Fruit fly (Drosophila melanogaster): ENCODE data around the gene Non2.

Gene Non2

DNA sequence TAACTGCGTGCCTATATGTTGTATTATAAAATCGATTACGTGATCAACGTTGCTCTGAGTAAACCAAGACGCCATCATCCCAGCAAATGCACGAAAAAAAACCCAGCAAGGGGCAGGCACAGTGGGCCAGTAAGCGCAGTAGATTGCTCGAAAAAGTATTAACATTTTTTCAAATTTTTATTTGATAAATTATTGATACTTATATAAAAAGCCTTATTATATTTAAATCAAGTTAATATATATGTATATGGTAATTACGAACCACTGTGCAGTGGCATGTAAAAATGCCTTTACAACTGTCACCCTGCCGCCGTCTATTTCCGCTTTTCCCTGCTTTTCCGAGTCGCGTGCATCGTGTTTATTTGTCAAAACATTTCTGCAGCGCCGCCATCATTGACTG is 39.8 kb upstream of the Non2 start (continued):
- TF ChIP-seq CG10209 (GFP tag; optimal IDR thresholded peaks at IDR 0.05) = peak; percentile 14
- no peak for TF ChIP-seq cato (GFP tag; optimal IDR thresholded peaks at IDR 0.05; ENCODE audit: borderline replicate concordance)
- no peak for TF ChIP-seq amos (GFP tag; IDR thresholded peaks at IDR 0.05; ENCODE audit: partially characterized antibody)
- TF ChIP-seq bbx (GFP tag; IDR thresholded peaks at IDR 0.05; ENCODE audit: partially characterized antibody) = no peak
- TF ChIP-seq tx (GFP tag; optimal IDR thresholded peaks at IDR 0.05) = no peak
- TF ChIP-seq Fer2 (tag; optimal IDR thresholded peaks at IDR 0.05) = no peak
- TF ChIP-seq CG33557 (GFP tag; optimal IDR thresholded peaks at IDR 0.05) = no peak
- TF ChIP-seq Dref (GFP tag; IDR thresholded peaks at IDR 0.05) = 0 out of 2 replicates have a peak, but pooled peaks have one; percentile 15
- TF ChIP-seq CG18262 (tag; optimal IDR thresholded peaks at IDR 0.05) = no peak
- no peak for TF ChIP-seq CG12104 (GFP tag; optimal IDR thresholded peaks at IDR 0.05)
- peak; percentile 55; the same call in 1 of the 3 replicates for TF ChIP-seq CG11093 (GFP tag; IDR thresholded peaks at IDR 0.05)
- peak; percentile 40 for TF ChIP-seq bcd (GFP tag; optimal IDR thresholded peaks at IDR 0.05)
- TF ChIP-seq CG1602 (GFP tag; optimal IDR thresholded peaks at IDR 0.05) = no peak
- TF ChIP-seq Chrac-16 (GFP tag; optimal IDR thresholded peaks at IDR 0.05) = no peak
- TF ChIP-seq gcm (GFP tag; optimal IDR thresholded peaks at IDR 0.05) = no peak
- no peak for TF ChIP-seq slp2 (GFP tag; optimal IDR thresholded peaks at IDR 0.05)
- peak; percentile 72 for TF ChIP-seq row (GFP tag; IDR thresholded peaks at IDR 0.05)
- no peak for TF ChIP-seq ato (GFP tag; IDR thresholded peaks at IDR 0.05; ENCODE audit: partially characterized antibody)
- TF ChIP-seq CG17568 (GFP tag; optimal IDR thresholded peaks at IDR 0.05) = no peak
- peak; percentile 66 for TF ChIP-seq HLH3B (GFP tag; IDR thresholded peaks at IDR 0.05)
- TF ChIP-seq CG11085 (GFP tag; IDR thresholded peaks at IDR 0.05) = peak; percentile 26; the same call in 1 of the 2 replicates
- TF ChIP-seq CG13894 (tag; optimal IDR thresholded peaks at IDR 0.05) = no peak
- no peak; the same call in 1 of the 2 replicates for TF ChIP-seq CG31441 (GFP tag; IDR thresholded peaks at IDR 0.05)
- TF ChIP-seq Ravus (GFP tag; IDR thresholded peaks at IDR 0.05) = peak; percentile 3; the same call in 1 of the 2 replicates
- TF ChIP-seq knrl (GFP tag; IDR thresholded peaks at IDR 0.05; ENCODE audit: partially characterized antibody) = no peak
- TF ChIP-seq Max (GFP tag; optimal IDR thresholded peaks at IDR 0.05) = no peak
- TF ChIP-seq Mes4 (GFP tag; optimal IDR thresholded peaks at IDR 0.05) = no peak
- no peak for TF ChIP-seq CG3163 (GFP tag; optimal IDR thresholded peaks at IDR 0.05)
- TF ChIP-seq nmo (GFP tag; optimal IDR thresholded peaks at IDR 0.05) = peak; percentile 44
- TF ChIP-seq CG12659 (GFP tag; optimal IDR thresholded peaks at IDR 0.05) = no peak
- TF ChIP-seq CG16815 (GFP tag; optimal IDR thresholded peaks at IDR 0.05) = peak; percentile 14
- peak; percentile 54; the same call in 1 of the 2 replicates for TF ChIP-seq CG10321 (GFP tag; IDR thresholded peaks at IDR 0.05)
- TF ChIP-seq vnd (GFP tag; IDR thresholded peaks at IDR 0.05; ENCODE audit: partially characterized antibody) = no peak
- TF ChIP-seq Myb (GFP tag; optimal IDR thresholded peaks at IDR 0.05) = no peak
- no peak for TF ChIP-seq en (GFP tag; optimal IDR thresholded peaks at IDR 0.05)
- no peak for TF ChIP-seq Dip3 (GFP tag; optimal IDR thresholded peaks at IDR 0.05)
- TF ChIP-seq CG6654 (GFP tag; optimal IDR thresholded peaks at IDR 0.05) = no peak
- TF ChIP-seq insv (GFP tag; optimal IDR thresholded peaks at IDR 0.05) = no peak
- peak; percentile 61; the same call in 1 of the 3 replicates for TF ChIP-seq so (GFP tag; IDR thresholded peaks at IDR 0.05)
- TF ChIP-seq NC2α (GFP tag; optimal IDR thresholded peaks at IDR 0.05) = no peak
- TF ChIP-seq E2f1 (GFP tag; IDR thresholded peaks at IDR 0.05) = peak; percentile 74
- TF ChIP-seq zfh1 (GFP tag; IDR thresholded peaks at IDR 0.05) = peak; percentile 51; the same call in 2 of the 3 replicates
- peak; percentile 76 for TF ChIP-seq CG3847 (GFP tag; IDR thresholded peaks at IDR 0.05)
- no peak for TF ChIP-seq CG17802 (tag; optimal IDR thresholded peaks at IDR 0.05)
- TF ChIP-seq mam (GFP tag; optimal IDR thresholded peaks at IDR 0.05) = no peak
- no peak for TF ChIP-seq Hr78 (GFP tag; optimal IDR thresholded peaks at IDR 0.05)
- no peak for TF ChIP-seq Six4 (GFP tag; optimal IDR thresholded peaks at IDR 0.05)
- TF ChIP-seq Spps (tag; optimal IDR thresholded peaks at IDR 0.05) = no peak
- TF ChIP-seq CG10979 (tag; optimal IDR thresholded peaks at IDR 0.05) = no peak
- no peak for TF ChIP-seq jigr1 (GFP tag; IDR thresholded peaks at IDR 0.05)
- TF ChIP-seq Abd-B (GFP tag; optimal IDR thresholded peaks at IDR 0.05) = peak; percentile 11

All from whole organism, embryonic.